Worm (Caenorhabditis elegans) whole organism, L2 larva: Measurements from ENCODE around the gene kat-1.

ENCODE experiments used
- lsy-2 ChIP-seq, 2 experiments: fragments of 150-350 bp in 1 of 2; sonication (generic microtip) in 1 of 2; optimal IDR thresholded peaks; 2 replicates each; lab custom pipeline; 2014 to 2017; ENCODE audit warnings: missing biosample characterization in 2 of 2, missing genetic modification characterization in 2 of 2
- skn-1 ChIP-seq: sonication (generic microtip); optimal IDR thresholded peaks from 2 replicates; lab custom pipeline; 2017; ENCODE audit warnings: missing biosample characterization, missing genetic modification characterization
- unc-62 ChIP-seq: fragments of 150-350 bp; optimal IDR thresholded peaks from 2 replicates; lab custom pipeline; 2014; ENCODE audit warnings: missing biosample characterization, missing genetic modification reagents, missing genetic modification characterization
- zag-1 ChIP-seq: fragments of 150-350 bp; optimal IDR thresholded peaks from 2 replicates; lab custom pipeline; 2014; ENCODE audit warnings: missing biosample characterization, missing genetic modification characterization
- ztf-11 ChIP-seq: sonication (generic microtip); optimal IDR thresholded peaks from 2 replicates; lab custom pipeline; 2017; ENCODE audit warnings: missing biosample characterization, missing genetic modification characterization

DNA sequence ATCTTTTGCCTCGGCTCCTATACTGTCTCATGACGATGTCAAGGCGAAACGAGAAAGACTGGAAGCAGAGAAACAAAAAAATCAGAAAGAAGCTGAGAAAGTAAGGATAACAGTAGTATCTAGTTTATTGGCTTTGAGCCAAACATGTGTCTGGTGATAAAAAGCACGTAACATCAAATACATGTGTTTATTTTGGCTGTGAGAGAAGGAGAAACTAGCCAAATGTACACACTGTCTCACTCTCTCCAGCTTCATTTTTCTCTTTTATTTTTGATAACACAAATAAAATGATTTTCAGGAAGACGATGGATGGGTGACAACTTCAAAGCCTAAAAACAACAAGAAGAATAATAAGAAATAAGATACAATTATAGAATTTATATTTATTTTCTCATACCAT lies 44.1 kb upstream of the kat-1 start:
- TF ChIP-seq zag-1 (no peak), skn-1 (no peak), unc-62 (no peak), ztf-11 (tag; lab: Kevin White, UChicago) (no peak), lsy-2 (tag; optimal IDR thresholded peaks at IDR 0.05; lab: Kevin White, UChicago) (no peak)
